Fruit fly (Drosophila melanogaster) whole organism, embryonic: ENCODE measurements around the gene CAH16.

ENCODE experiments used
- Antp ChIP-seq: fragments of 200-800 bp; sonication (Bioruptor generic); optimal IDR thresholded peaks from 3 replicates; lab custom pipeline; 2016; ENCODE audit warnings: missing biosample characterization, missing genetic modification characterization
- Atf3 ChIP-seq: fragments of 200-800 bp; sonication (Bioruptor generic); optimal IDR thresholded peaks from 3 replicates; lab custom pipeline; 2016; ENCODE audit warnings: missing biosample characterization, missing genetic modification characterization
- Blimp-1 ChIP-seq: fragments of 200-800 bp; sonication (Bioruptor generic); optimal IDR thresholded peaks from 3 replicates; lab custom pipeline; 2018; ENCODE audit warnings: missing biosample characterization, missing genetic modification characterization, mild to moderate bottlenecking, moderate library complexity, missing genetic modification reagents
- Bteb2 ChIP-seq: fragments of 200-800 bp; sonication (Bioruptor generic); optimal IDR thresholded peaks from 2 replicates; lab custom pipeline; 2016; ENCODE audit warnings: missing biosample characterization, missing genetic modification characterization
- CG1024 ChIP-seq: fragments of 200-800 bp; sonication (Bioruptor generic); IDR thresholded peaks from 2 replicates; pipeline ENCODE4 v1.3.6; 2022; ENCODE audit warnings: missing biosample characterization, missing genetic modification characterization
- CG12104 ChIP-seq: fragments of 200-800 bp; sonication (Bioruptor generic); optimal IDR thresholded peaks from 3 replicates; lab custom pipeline; 2016; ENCODE audit warnings: missing biosample characterization, missing genetic modification characterization
- CG12391 ChIP-seq: fragments of 200-800 bp; sonication (Bioruptor generic); optimal IDR thresholded peaks from 3 replicates; lab custom pipeline; 2018; ENCODE audit warnings: missing biosample characterization, mild to moderate bottlenecking, missing genetic modification characterization, moderate library complexity
- CG13296 ChIP-seq: fragments of 200-800 bp; sonication (Bioruptor generic); optimal IDR thresholded peaks from 3 replicates; lab custom pipeline; 2018; ENCODE audit warnings: missing biosample characterization, mild to moderate bottlenecking, missing genetic modification characterization
- CG17328 ChIP-seq: fragments of 200-800 bp; sonication (Bioruptor generic); IDR thresholded peaks from 2 replicates; pipeline ENCODE4 v1.3.6; 2022; ENCODE audit warnings: missing biosample characterization, missing genetic modification characterization
- CG34224 ChIP-seq: fragments of 200-800 bp; sonication (Bioruptor generic); IDR thresholded peaks from 3 replicates; pipeline ENCODE4 v1.3.6; 2022; ENCODE audit warnings: missing biosample characterization, missing genetic modification characterization; ENCODE audit not compliant: partially characterized antibody
- CG4282 ChIP-seq: fragments of 200-800 bp; sonication (Bioruptor generic); optimal IDR thresholded peaks from 2 replicates; lab custom pipeline; 2016; ENCODE audit warnings: missing biosample characterization, missing genetic modification characterization
- CG4424 ChIP-seq: fragments of 200-800 bp; sonication (Bioruptor generic); optimal IDR thresholded peaks from 3 replicates; lab custom pipeline; 2016; ENCODE audit warnings: missing biosample characterization, missing genetic modification characterization
- CG5245 ChIP-seq: fragments of 200-800 bp; sonication (Bioruptor generic); optimal IDR thresholded peaks from 3 replicates; lab custom pipeline; 2016; ENCODE audit warnings: missing biosample characterization, missing genetic modification characterization
- CG8290 ChIP-seq, 3 experiments: fragments of 200-800 bp; sonication (Bioruptor generic); optimal IDR thresholded peaks; 2 replicates each; lab custom pipeline; 2016 to 2019; ENCODE audit warnings: missing biosample characterization in 3 of 3, missing genetic modification characterization in 3 of 3, mild to moderate bottlenecking in 2 of 3, moderate library complexity in 1 of 3
- CG9876 ChIP-seq: fragments of 200-800 bp; sonication (Bioruptor generic); optimal IDR thresholded peaks from 2 replicates; lab custom pipeline; 2016; ENCODE audit warnings: missing biosample characterization, missing genetic modification characterization
- CTCF ChIP-seq: fragments of 200-800 bp; sonication (Bioruptor generic); optimal IDR thresholded peaks from 2 replicates; lab custom pipeline; 2017; ENCODE audit warnings: missing biosample characterization, mild to moderate bottlenecking, missing genetic modification characterization, moderate library complexity
- Chrac-16 ChIP-seq: fragments of 200-800 bp; sonication (Bioruptor generic); optimal IDR thresholded peaks from 3 replicates; lab custom pipeline; 2016; ENCODE audit warnings: missing biosample characterization, missing genetic modification characterization
- Dbx ChIP-seq: fragments of 200-800 bp; sonication (Bioruptor generic); IDR thresholded peaks from 3 replicates; pipeline ENCODE4 v1.3.6; 2022; ENCODE audit warnings: missing biosample characterization, missing genetic modification characterization
- Drgx ChIP-seq: fragments of 200-800 bp; sonication (Bioruptor generic); IDR thresholded peaks from 2 replicates; pipeline ENCODE4 v1.3.6; 2022; ENCODE audit warnings: missing biosample characterization, missing genetic modification characterization
- Ets65A ChIP-seq: fragments of 200-800 bp; sonication (Bioruptor generic); peaks from one replicate; lab custom pipeline; 2016; ENCODE audit warnings: missing biosample characterization, missing genetic modification characterization
- MTF-1 ChIP-seq: fragments of 200-800 bp; sonication (Bioruptor generic); optimal IDR thresholded peaks from 2 replicates; lab custom pipeline; 2018; ENCODE audit warnings: missing biosample characterization, mild to moderate bottlenecking, missing genetic modification characterization, borderline replicate concordance
- Max ChIP-seq: fragments of 200-800 bp; sonication (Bioruptor generic); optimal IDR thresholded peaks from 2 replicates; lab custom pipeline; 2016; ENCODE audit warnings: missing biosample characterization, mild to moderate bottlenecking, missing genetic modification characterization
- Mrtf ChIP-seq: fragments of 200-800 bp; sonication (Bioruptor generic); IDR thresholded peaks from 3 replicates; pipeline ENCODE4 v1.3.6; 2022; ENCODE audit warnings: missing biosample characterization, missing genetic modification characterization
- NK7.1 ChIP-seq: fragments of 200-800 bp; sonication (Bioruptor generic); optimal IDR thresholded peaks from 3 replicates; lab custom pipeline; 2016; ENCODE audit warnings: missing biosample characterization, missing genetic modification characterization
- Opbp ChIP-seq: fragments of 200-800 bp; sonication (Bioruptor generic); IDR thresholded peaks from 3 replicates; pipeline ENCODE4 v1.3.6; 2022; ENCODE audit warnings: missing biosample characterization, missing genetic modification characterization; ENCODE audit not compliant: partially characterized antibody
- Pdp1 ChIP-seq, 2 experiments: fragments of 200-800 bp; sonication (Bioruptor generic); optimal IDR thresholded peaks; 3 replicates each; lab custom pipeline; 2016; ENCODE audit warnings: missing biosample characterization in 2 of 2, missing genetic modification characterization in 2 of 2, mild to moderate bottlenecking in 1 of 2, moderate library complexity in 1 of 2
- Ravus ChIP-seq: fragments of 200-800 bp; sonication (Bioruptor generic); IDR thresholded peaks from 2 replicates; pipeline ENCODE4 v1.3.6; 2022; ENCODE audit warnings: missing biosample characterization, missing genetic modification characterization
- Spps ChIP-seq: fragments of 200-800 bp; sonication (Bioruptor generic); optimal IDR thresholded peaks from 2 replicates; lab custom pipeline; 2018; ENCODE audit warnings: missing biosample characterization, mild to moderate bottlenecking, missing genetic modification characterization
- amos ChIP-seq: fragments of 200-800 bp; sonication (Bioruptor generic); IDR thresholded peaks from 2 replicates; pipeline ENCODE4 v1.3.6; 2022; ENCODE audit warnings: missing biosample characterization, missing genetic modification characterization; ENCODE audit not compliant: partially characterized antibody
- btn ChIP-seq: fragments of 200-800 bp; sonication (Bioruptor generic); optimal IDR thresholded peaks from 2 replicates; lab custom pipeline; 2016; ENCODE audit warnings: missing biosample characterization, missing genetic modification characterization
- cad ChIP-seq: fragments of >200 bp; optimal IDR thresholded peaks from 2 replicates; lab custom pipeline; 2017; ENCODE audit warnings: missing biosample characterization, missing genetic modification characterization
- cas ChIP-seq: fragments of 200-800 bp; sonication (Bioruptor generic); IDR thresholded peaks from 2 replicates; pipeline ENCODE4 v1.3.6; 2022; ENCODE audit warnings: missing biosample characterization, missing genetic modification characterization
- dati ChIP-seq: fragments of 200-800 bp; sonication (Bioruptor generic); IDR thresholded peaks from 2 replicates; pipeline ENCODE4 v1.3.6; 2022; ENCODE audit warnings: missing biosample characterization, missing genetic modification characterization
- eyg ChIP-seq: fragments of 200-800 bp; sonication (Bioruptor generic); optimal IDR thresholded peaks from 3 replicates; lab custom pipeline; 2016; ENCODE audit warnings: missing biosample characterization, missing genetic modification characterization
- fd3F ChIP-seq: fragments of 200-800 bp; sonication (Bioruptor generic); optimal IDR thresholded peaks from 2 replicates; lab custom pipeline; 2018; ENCODE audit warnings: missing biosample characterization, mild to moderate bottlenecking, missing genetic modification characterization, moderate library complexity
- jumu ChIP-seq: fragments of 200-800 bp; sonication (Bioruptor generic); optimal IDR thresholded peaks from 3 replicates; lab custom pipeline; 2016; ENCODE audit warnings: missing biosample characterization, missing genetic modification characterization
- mam ChIP-seq: fragments of 200-800 bp; sonication (Bioruptor generic); optimal IDR thresholded peaks from 3 replicates; lab custom pipeline; 2016; ENCODE audit warnings: missing biosample characterization, missing genetic modification characterization
- phol ChIP-seq: fragments of 200-800 bp; sonication (Bioruptor generic); optimal IDR thresholded peaks from 3 replicates; lab custom pipeline; 2018; ENCODE audit warnings: missing biosample characterization, mild to moderate bottlenecking, missing genetic modification characterization, moderate library complexity
- pita ChIP-seq: fragments of 200-800 bp; sonication (Bioruptor generic); optimal IDR thresholded peaks from 2 replicates; lab custom pipeline; 2017; ENCODE audit warnings: missing biosample characterization, mild to moderate bottlenecking, missing genetic modification characterization
- seq ChIP-seq: fragments of 200-800 bp; sonication (Bioruptor generic); IDR thresholded peaks from 2 replicates; pipeline ENCODE4 v1.3.6; 2022; ENCODE audit warnings: missing biosample characterization, missing genetic modification characterization
- sisA ChIP-seq: fragments of 200-800 bp; sonication (Bioruptor generic); IDR thresholded peaks from 2 replicates; pipeline ENCODE4 v1.3.6; 2022; ENCODE audit warnings: missing biosample characterization, missing genetic modification characterization
- slbo ChIP-seq: fragments of 200-800 bp; sonication (Bioruptor generic); IDR thresholded peaks from 2 replicates; pipeline ENCODE4 v1.3.6; 2022; ENCODE audit warnings: missing biosample characterization, missing genetic modification characterization
- sob ChIP-seq: fragments of 200-800 bp; sonication (Bioruptor generic); IDR thresholded peaks from 2 replicates; pipeline ENCODE4 v1.3.6; 2022; ENCODE audit warnings: missing biosample characterization, missing genetic modification characterization
- tap ChIP-seq: fragments of 200-800 bp; optimal IDR thresholded peaks from 3 replicates; lab custom pipeline; 2019; ENCODE audit warnings: missing biosample characterization, mild to moderate bottlenecking, missing genetic modification characterization, moderate library complexity
- tgo ChIP-seq: fragments of 200-800 bp; sonication (Bioruptor generic); IDR thresholded peaks from 3 replicates; pipeline ENCODE4 v1.3.6; 2022; ENCODE audit warnings: missing biosample characterization, missing genetic modification characterization
- twi ChIP-seq: fragments of 200-800 bp; optimal IDR thresholded peaks from 2 replicates; lab custom pipeline; 2019; ENCODE audit warnings: missing biosample characterization, mild to moderate bottlenecking, missing genetic modification characterization, moderate library complexity
- wdn ChIP-seq: fragments of 200-800 bp; sonication (Bioruptor generic); IDR thresholded peaks from 2 replicates; pipeline ENCODE4 v1.3.6; 2022; ENCODE audit warnings: missing biosample characterization, missing genetic modification characterization
- wek ChIP-seq: fragments of 200-800 bp; sonication (Bioruptor generic); optimal IDR thresholded peaks from 3 replicates; lab custom pipeline; 2018; ENCODE audit warnings: missing biosample characterization, mild to moderate bottlenecking, missing genetic modification characterization, moderate library complexity
- zen2 ChIP-seq: fragments of 200-800 bp; sonication (Bioruptor generic); IDR thresholded peaks from 3 replicates; pipeline ENCODE4 v1.3.6; 2022; ENCODE audit warnings: missing biosample characterization, missing genetic modification characterization; ENCODE audit not compliant: partially characterized antibody

Gene CAH16

dm6 chr3R:31252093-31252962, 7.7 kb upstream of the CAH16 start, which contains the start of the genes qless and mRpL32 (continued):
- peak; percentile 42 for TF ChIP-seq eyg (GFP tag; lab: Kevin White, UChicago)
- peak; percentile 48 for TF ChIP-seq CG12391 (tag; lab: Kevin White, UChicago)
- TF ChIP-seq CG8290 (GFP tag; optimal IDR thresholded peaks at IDR 0.05; lab: Kevin White, UChicago), result peak; percentile 29
- TF ChIP-seq CG8290 (tag; optimal IDR thresholded peaks at IDR 0.05; lab: Kevin White, UChicago), result no peak
- TF ChIP-seq MTF-1 (GFP tag; lab: Kevin White, UChicago), result no peak
- TF ChIP-seq CG34224 (GFP tag; lab: Robert Waterston, UW), result peak; percentile 74; the same call in 2 of the 3 replicates
- TF ChIP-seq sob, result peak; percentile 78
- TF ChIP-seq Atf3 (GFP tag; lab: Kevin White, UChicago), result peak; percentile 3
- peak; percentile 65 for TF ChIP-seq amos
- peak; percentile 70 for TF ChIP-seq dati (GFP tag; lab: Robert Waterston, UW)
- TF ChIP-seq CG17328 (GFP tag; lab: Robert Waterston, UW), result peak; percentile 41; the same call in 1 of the 2 replicates
- TF ChIP-seq sisA, result peak; percentile 59
- TF ChIP-seq Opbp, result peak; percentile 24; the same call in 1 of the 3 replicates
- TF ChIP-seq Ravus, result no peak; the same call in 1 of the 2 replicates
- peak; percentile 28 for TF ChIP-seq Bteb2 (GFP tag; lab: Kevin White, UChicago)
- peak; percentile 70 for TF ChIP-seq CG5245 (GFP tag; lab: Kevin White, UChicago)
- TF ChIP-seq twi (tag; lab: Kevin White, UChicago), result no peak
- TF ChIP-seq Mrtf (GFP tag; lab: Robert Waterston, UW), result peak; percentile 53; the same call in 1 of the 3 replicates
- no peak for TF ChIP-seq seq (GFP tag; lab: Robert Waterston, UW)
- no peak for TF ChIP-seq NK7.1
- peak; percentile 4 for TF ChIP-seq CG9876
- no peak for TF ChIP-seq wek
- peak; percentile 44 for TF ChIP-seq btn (GFP tag; lab: Kevin White, UChicago)
- peak; percentile 76 for TF ChIP-seq CG4424 (GFP tag; lab: Kevin White, UChicago)
- peak; percentile 79 for TF ChIP-seq Dbx (GFP tag; lab: Robert Waterston, UW)
- peak; percentile 26 for TF ChIP-seq Spps (tag; lab: Kevin White, UChicago)
- TF ChIP-seq jumu (GFP tag; lab: Kevin White, UChicago), result peak; percentile 83
- TF ChIP-seq phol (tag; lab: Kevin White, UChicago), result peak; percentile 74
- peak; percentile 95 for TF ChIP-seq Ets65A (GFP tag; lab: Kevin White, UChicago)
- TF ChIP-seq Blimp-1 (GFP tag; lab: Kevin White, UChicago), result peak; percentile 55
- TF ChIP-seq slbo (GFP tag; lab: Robert Waterston, UW), result peak; percentile 60; the same call in 1 of the 2 replicates
- peak; percentile 76 for TF ChIP-seq Max
- peak; percentile 54 for TF ChIP-seq Chrac-16
- no peak for TF ChIP-seq cad (GFP tag; lab: Kevin White, UChicago)
- no peak for TF ChIP-seq wdn (GFP tag; lab: Robert Waterston, UW)
- TF ChIP-seq tap (tag; lab: Kevin White, UChicago), result no peak
- peak; percentile 52; the same call in 1 of the 2 replicates for TF ChIP-seq cas
- peak; percentile 60 for TF ChIP-seq Drgx (GFP tag; lab: Robert Waterston, UW)
- TF ChIP-seq Antp (GFP tag; lab: Kevin White, UChicago), result peak; percentile 64
- TF ChIP-seq tgo, result peak; percentile 89
- TF ChIP-seq CG13296 (GFP tag; lab: Kevin White, UChicago), result peak; percentile 49
- TF ChIP-seq pita (GFP tag; lab: Kevin White, UChicago), result no peak
- TF ChIP-seq zen2 (GFP tag; lab: Robert Waterston, UW), result no peak; the same call in 2 of the 3 replicates
- peak; percentile 6 for TF ChIP-seq CG12104 (GFP tag; lab: Kevin White, UChicago)
- no peak for TF ChIP-seq fd3F (GFP tag; lab: Kevin White, UChicago)
- peak; percentile 71 to 99 for TF ChIP-seq Pdp1 (GFP tag; optimal IDR thresholded peaks at IDR 0.05; lab: Kevin White, UChicago)
- TF ChIP-seq CG4282 (GFP tag; lab: Kevin White, UChicago), result no peak
- peak; percentile 78 for TF ChIP-seq mam (GFP tag; lab: Kevin White, UChicago)
- TF ChIP-seq CTCF (GFP tag; lab: Kevin White, UChicago), result no peak
- TF ChIP-seq CG1024 (GFP tag; lab: Robert Waterston, UW), result peak; percentile 68
